Worm (Caenorhabditis elegans): Measurements from ENCODE around the gene nrfl-1.
A peak's percentile ranks its signal among the peaks of the same experiment; 100 is the strongest.

nrfl-1 gene

ce11 chrIV:9121545-9121944 is 2.7 kb downstream of the nrfl-1 start (continued):
- TF ChIP-seq unc-62 (GFP tag; optimal IDR thresholded peaks at IDR 0.05) (no peak), ces-1 (GFP tag; optimal IDR thresholded peaks at IDR 0.05) (no peak), dpl-1 (GFP tag; optimal IDR thresholded peaks at IDR 0.05) (no peak), fos-1 (tag; optimal IDR thresholded peaks at IDR 0.05) (peak; percentile 17)

ce11 chrIV:9130605-9131004 is 11.7 kb downstream of the nrfl-1 start:
- TF ChIP-seq fkh-10 (GFP tag; optimal IDR thresholded peaks at IDR 0.05) (no peak), unc-86 (tag; optimal IDR thresholded peaks at IDR 0.05) (no peak), snpc-4 (tag; optimal IDR thresholded peaks at IDR 0.05) (peak; percentile 8), nhr-85 (tag) (peak; percentile 56), efl-1 (optimal IDR thresholded peaks at IDR 0.05) (no peak), efl-1 (GFP tag; optimal IDR thresholded peaks at IDR 0.05 in 1 of 2) (peak in 1 of 2 experiments; percentile 69), nhr-11 (tag; optimal IDR thresholded peaks at IDR 0.05) (no peak)

ce11 chrIV:9135377-9135776 is 16.5 kb downstream of the nrfl-1 start, which contains the start of gene delm-1:
Gene delm-1 (minus strand): TSS chrIV:9135477.
- no peak for TF ChIP-seq tlp-1 (tag; optimal IDR thresholded peaks at IDR 0.05)
- no peak for TF ChIP-seq alr-1 (tag; optimal IDR thresholded peaks at IDR 0.05; ENCODE audit: borderline replicate concordance)
- no peak for TF ChIP-seq elt-3 (tag; optimal IDR thresholded peaks at IDR 0.05)

ce11 chrIV:9140172-9140805 is 21.4 kb downstream of the nrfl-1 start:
- TF ChIP-seq zag-1 (tag; optimal IDR thresholded peaks at IDR 0.05) (no peak), nhr-47 (tag; optimal IDR thresholded peaks at IDR 0.05) (no peak), grh-1 (GFP tag; IDR thresholded peaks at IDR 0.05) (no peak), F16B12.6 (tag; optimal IDR thresholded peaks at IDR 0.05) (no peak), nhr-237 (tag; optimal IDR thresholded peaks at IDR 0.05) (no peak), hlh-17 (GFP tag; optimal IDR thresholded peaks at IDR 0.05; ENCODE audit: borderline replicate concordance) (no peak), jun-1 (tag; optimal IDR thresholded peaks at IDR 0.05) (no peak), lin-35 (GFP tag; optimal IDR thresholded peaks at IDR 0.05) (no peak), lsy-2 (tag; optimal IDR thresholded peaks at IDR 0.05) (no peak), fkh-4 (tag; optimal IDR thresholded peaks at IDR 0.05; ENCODE audit: borderline replicate concordance) (no peak), efl-1 (optimal IDR thresholded peaks at IDR 0.05) (no peak), efl-1 (GFP tag; optimal IDR thresholded peaks at IDR 0.05 in 1 of 2) (no peak), fkh-10 (GFP tag; optimal IDR thresholded peaks at IDR 0.05) (no peak), unc-86 (tag; optimal IDR thresholded peaks at IDR 0.05) (no peak), nhr-12 (tag; optimal IDR thresholded peaks at IDR 0.05) (no peak), xbp-1 (tag; optimal IDR thresholded peaks at IDR 0.05) (no peak)

ce11 chrIV:9144405-9144804 is 25.5 kb downstream of the nrfl-1 start, which contains the start of gene flp-1:
Gene flp-1 (plus strand): TSS chrIV:9144705.
- TF ChIP-seq snpc-4 (tag; optimal IDR thresholded peaks at IDR 0.05), result no peak
- TF ChIP-seq blmp-1 (tag; optimal IDR thresholded peaks at IDR 0.05), result no peak
- TF ChIP-seq grh-1 (GFP tag; IDR thresholded peaks at IDR 0.05), result no peak
- no peak for TF ChIP-seq swsn-7 (tag; optimal IDR thresholded peaks at IDR 0.05)
- no peak for TF ChIP-seq C04F5.9 (tag; optimal IDR thresholded peaks at IDR 0.05)
- TF ChIP-seq nhr-20 (tag; optimal IDR thresholded peaks at IDR 0.05), result no peak
- TF ChIP-seq ceh-8 (GFP tag; optimal IDR thresholded peaks at IDR 0.05), result no peak
- TF ChIP-seq mef-2 (tag; optimal IDR thresholded peaks at IDR 0.05), result no peak
- TF ChIP-seq ceh-63 (GFP tag; optimal IDR thresholded peaks at IDR 0.05), result no peak
- TF ChIP-seq hlh-4 (tag; optimal IDR thresholded peaks at IDR 0.05), result no peak
- no peak for TF ChIP-seq fkh-8 (tag; optimal IDR thresholded peaks at IDR 0.05)
- no peak for TF ChIP-seq ceh-90 (tag; optimal IDR thresholded peaks at IDR 0.05)
- TF ChIP-seq fkh-4 (tag; optimal IDR thresholded peaks at IDR 0.05; ENCODE audit: borderline replicate concordance), result no peak
- TF ChIP-seq nhr-237 (tag; optimal IDR thresholded peaks at IDR 0.05), result no peak
- TF ChIP-seq ces-1 (GFP tag; optimal IDR thresholded peaks at IDR 0.05), result no peak
- no peak for TF ChIP-seq lin-14 (GFP tag; optimal IDR thresholded peaks at IDR 0.05)
- no peak for TF ChIP-seq unc-62 (GFP tag; optimal IDR thresholded peaks at IDR 0.05)
- TF ChIP-seq nhr-11 (tag; optimal IDR thresholded peaks at IDR 0.05), result no peak
- no peak for TF ChIP-seq ama-1 (optimal IDR thresholded peaks at IDR 0.05)
- no peak for TF ChIP-seq nhr-71 (tag; optimal IDR thresholded peaks at IDR 0.05)
